Worm (Caenorhabditis elegans) whole organism, L3 larva: ENCODE results near the gene Y19D2B.1.

Experiments
- ZK546.5 ChIP-seq: sonication (generic microtip); optimal IDR thresholded peaks from 2 replicates; lab custom pipeline; 2017; ENCODE audit warnings: missing biosample characterization, missing genetic modification characterization
- ceh-16 ChIP-seq: sonication (generic microtip); optimal IDR thresholded peaks from 2 replicates; lab custom pipeline; 2017; ENCODE audit warnings: missing biosample characterization, missing genetic modification characterization
- fkh-10 ChIP-seq: sonication (generic microtip); optimal IDR thresholded peaks from 2 replicates; lab custom pipeline; 2017; ENCODE audit warnings: missing biosample characterization, missing genetic modification reagents, missing genetic modification characterization
- mdl-1 ChIP-seq: fragments of 150-350 bp; optimal IDR thresholded peaks from 2 replicates; lab custom pipeline; 2014; ENCODE audit warnings: missing biosample characterization, missing genetic modification characterization
- nfya-1 ChIP-seq: sonication (generic microtip); optimal IDR thresholded peaks from 2 replicates; lab custom pipeline; 2017; ENCODE audit warnings: missing genetic modification characterization, mild to moderate bottlenecking, missing compliant biosample characterization, antibody characterized with exemption, moderate library complexity; ENCODE audit not compliant: insufficient read depth
- nhr-11 ChIP-seq: fragments of 150-350 bp; optimal IDR thresholded peaks from 2 replicates; lab custom pipeline; 2014; ENCODE audit warnings: missing biosample characterization, missing genetic modification characterization
- nhr-12 ChIP-seq: fragments of 150-350 bp; optimal IDR thresholded peaks from 2 replicates; lab custom pipeline; 2014; ENCODE audit warnings: missing biosample characterization, missing genetic modification characterization
- nhr-237 ChIP-seq: fragments of 150-350 bp; optimal IDR thresholded peaks from 2 replicates; lab custom pipeline; 2014; ENCODE audit warnings: missing biosample characterization, missing genetic modification characterization
- nhr-28 ChIP-seq: fragments of 150-350 bp; optimal IDR thresholded peaks from 2 replicates; lab custom pipeline; 2014; ENCODE audit warnings: missing biosample characterization, missing genetic modification characterization
- nhr-77 ChIP-seq: fragments of 150-350 bp; optimal IDR thresholded peaks from 2 replicates; lab custom pipeline; 2014; ENCODE audit warnings: missing biosample characterization, missing genetic modification characterization
- sea-2 ChIP-seq: fragments of 150-350 bp; sonication (generic microtip); optimal IDR thresholded peaks from 4 replicates; lab custom pipeline; 2014; ENCODE audit warnings: missing biosample characterization, missing genetic modification reagents, missing genetic modification characterization
- snpc-4 ChIP-seq: fragments of 150-350 bp; optimal IDR thresholded peaks from 2 replicates; lab custom pipeline; 2014; ENCODE audit warnings: missing biosample characterization, missing genetic modification characterization
- ztf-11 ChIP-seq: fragments of 150-350 bp; optimal IDR thresholded peaks from 2 replicates; lab custom pipeline; 2014; ENCODE audit warnings: missing biosample characterization, missing genetic modification characterization

DNA sequence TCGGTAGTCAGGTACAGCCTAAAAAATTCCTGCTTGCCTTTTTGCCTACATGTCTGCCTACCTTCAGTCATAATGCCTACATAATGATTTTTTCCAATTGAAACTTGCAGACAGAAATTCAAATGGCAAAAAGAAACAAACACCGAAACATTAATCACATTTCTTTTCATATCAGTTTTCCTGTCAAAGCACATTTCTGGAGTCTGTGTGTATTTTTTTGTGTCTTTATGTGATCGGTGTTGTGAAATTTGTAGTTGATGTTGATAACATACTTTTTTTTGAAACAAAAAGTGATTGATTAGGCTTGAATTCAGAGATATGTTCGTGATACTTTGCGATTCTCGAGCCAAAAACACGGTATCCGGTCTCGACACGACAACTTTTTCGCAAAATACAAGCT lies 26.6 kb upstream of the Y19D2B.1 start:
- TF ChIP-seq ceh-16 (tag; lab: Kevin White, UChicago) (no peak), ZK546.5 (tag; lab: Kevin White, UChicago) (no peak), ztf-11 (tag; lab: Kevin White, UChicago) (no peak), nhr-237 (tag; lab: Kevin White, UChicago) (no peak), snpc-4 (tag; lab: Kevin White, UChicago) (no peak), sea-2 (GFP tag; lab: Kevin White, UChicago) (no peak), nfya-1 (tag; lab: Kevin White, UChicago) (no peak), nhr-28 (no peak), mdl-1 (tag; lab: Kevin White, UChicago) (no peak), nhr-12 (tag; lab: Kevin White, UChicago) (no peak), nhr-11 (tag; lab: Kevin White, UChicago) (no peak), fkh-10 (GFP tag; lab: Kevin White, UChicago) (no peak), nhr-77 (no peak)
